Fruit fly (Drosophila melanogaster): ENCODE data around the gene fz2.

Gene fz2

DNA sequence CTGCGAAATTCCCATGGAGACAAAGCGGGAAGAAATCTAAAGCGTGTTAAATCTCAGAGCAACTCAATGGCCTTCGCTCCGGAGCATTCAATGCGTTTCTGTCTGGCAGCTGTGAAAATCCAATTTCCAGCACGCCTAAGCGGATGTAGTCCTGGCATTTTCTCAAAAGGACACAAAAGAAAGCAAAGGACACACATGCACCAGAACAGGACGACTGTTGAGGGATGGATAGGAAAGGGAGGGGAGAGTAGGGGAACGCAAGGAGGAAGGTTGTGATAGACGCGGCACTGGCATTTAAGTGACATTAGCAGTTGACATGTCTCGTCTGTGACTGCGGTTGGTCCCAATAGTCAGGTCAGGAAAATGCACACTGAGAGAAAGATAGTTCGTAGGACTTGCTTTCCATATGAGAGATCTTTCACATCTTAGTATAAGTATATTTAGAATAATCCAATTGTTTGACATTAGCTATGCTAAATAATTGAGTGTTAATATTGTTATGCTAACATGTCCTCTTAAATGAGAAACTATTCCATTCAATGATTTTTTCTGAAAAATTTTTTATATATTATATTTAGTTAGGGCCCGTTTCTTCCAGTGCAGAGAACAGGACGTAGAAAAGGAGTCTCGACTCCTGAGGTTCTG, 55.9 kb downstream of the fz2 start (continued):
- no peak for TF ChIP-seq Hr51 (GFP tag; optimal IDR thresholded peaks at IDR 0.05)
- no peak for TF ChIP-seq CG10147 (GFP tag; optimal IDR thresholded peaks at IDR 0.05)
- TF ChIP-seq E2f2 (GFP tag; IDR thresholded peaks at IDR 0.05): no peak
- TF ChIP-seq CG3995 (GFP tag; optimal IDR thresholded peaks at IDR 0.05): no peak
- TF ChIP-seq NK7.1 (GFP tag; optimal IDR thresholded peaks at IDR 0.05): no peak
- no peak for TF ChIP-seq CG8944 (GFP tag; optimal IDR thresholded peaks at IDR 0.05)
- peak; percentile 4 for TF ChIP-seq CG2678 (tag; optimal IDR thresholded peaks at IDR 0.05)
- no peak for TF ChIP-seq GATAe (GFP tag; conservative IDR thresholded peaks at IDR 0.05)
- no peak for TF ChIP-seq pan (optimal IDR thresholded peaks at IDR 0.05)
- TF ChIP-seq pan (GFP tag; optimal IDR thresholded peaks at IDR 0.05 in 1 of 2, IDR thresholded peaks at IDR 0.05 in 1 of 2): no peak
- TF ChIP-seq btn (GFP tag; optimal IDR thresholded peaks at IDR 0.05): no peak
- TF ChIP-seq Side (GFP tag; optimal IDR thresholded peaks at IDR 0.05): no peak
- TF ChIP-seq Drgx (GFP tag; IDR thresholded peaks at IDR 0.05): no peak
- peak; percentile 77 for TF ChIP-seq dmrt11E (tag; optimal IDR thresholded peaks at IDR 0.05)
- no peak for TF ChIP-seq Xbp1 (GFP tag; optimal IDR thresholded peaks at IDR 0.05)
- no peak for TF ChIP-seq H2.0 (GFP tag; IDR thresholded peaks at IDR 0.05)
- TF ChIP-seq HLHmδ (GFP tag; optimal IDR thresholded peaks at IDR 0.05): no peak
- no peak for TF ChIP-seq emc (GFP tag; optimal IDR thresholded peaks at IDR 0.05)
- TF ChIP-seq gt (GFP tag; IDR thresholded peaks at IDR 0.05): no peak
- TF ChIP-seq Elba2 (GFP tag; optimal IDR thresholded peaks at IDR 0.05): peak; percentile 47
- TF ChIP-seq E2f1 (GFP tag; IDR thresholded peaks at IDR 0.05): no peak
- TF ChIP-seq yki (optimal IDR thresholded peaks at IDR 0.05): no peak
- no peak for TF ChIP-seq Tbp (GFP tag; optimal IDR thresholded peaks at IDR 0.05)
- TF ChIP-seq CG10366 (GFP tag; IDR thresholded peaks at IDR 0.05): no peak
- no peak for TF ChIP-seq CG4328 (GFP tag; optimal IDR thresholded peaks at IDR 0.05)
- no peak for TF ChIP-seq Ets97D (GFP tag; optimal IDR thresholded peaks at IDR 0.05)
- no peak for TF ChIP-seq CG8359 (GFP tag; optimal IDR thresholded peaks at IDR 0.05; ENCODE audit: borderline replicate concordance)
- no peak for TF ChIP-seq exex (tag; optimal IDR thresholded peaks at IDR 0.05)
- TF ChIP-seq pros (GFP tag; optimal IDR thresholded peaks at IDR 0.05): peak; percentile 60
- no peak for TF ChIP-seq Hey (tag; optimal IDR thresholded peaks at IDR 0.05)
- TF ChIP-seq slbo (GFP tag; IDR thresholded peaks at IDR 0.05): no peak
- no peak for TF ChIP-seq sna (GFP tag; IDR thresholded peaks at IDR 0.05; ENCODE audit: partially characterized antibody)
- no peak for TF ChIP-seq Nf-YC (tag; optimal IDR thresholded peaks at IDR 0.05)
- TF ChIP-seq psq (GFP tag; optimal IDR thresholded peaks at IDR 0.05): no peak
- TF ChIP-seq Atf3 (GFP tag; optimal IDR thresholded peaks at IDR 0.05): no peak
- TF ChIP-seq CG14667 (GFP tag; IDR thresholded peaks at IDR 0.05): no peak
- TF ChIP-seq sqz (GFP tag; optimal IDR thresholded peaks at IDR 0.05): peak; percentile 5
- TF ChIP-seq CG13424 (tag; optimal IDR thresholded peaks at IDR 0.05): no peak
- no peak for TF ChIP-seq CG18476 (GFP tag; optimal IDR thresholded peaks at IDR 0.05)
- no peak for TF ChIP-seq CG17912 (GFP tag; optimal IDR thresholded peaks at IDR 0.05)
- no peak for TF ChIP-seq slou (GFP tag; optimal IDR thresholded peaks at IDR 0.05)
- TF ChIP-seq CG12236 (GFP tag; optimal IDR thresholded peaks at IDR 0.05): no peak
- TF ChIP-seq CG7786 (GFP tag; optimal IDR thresholded peaks at IDR 0.05): no peak
- TF ChIP-seq Optix (GFP tag; IDR thresholded peaks at IDR 0.05): no peak
- no peak for TF ChIP-seq ap (GFP tag; IDR thresholded peaks at IDR 0.05)
- TF ChIP-seq sisA (GFP tag; IDR thresholded peaks at IDR 0.05): no peak
- TF ChIP-seq Meics (GFP tag; optimal IDR thresholded peaks at IDR 0.05): no peak
- no peak for TF ChIP-seq CG9932 (GFP tag; IDR thresholded peaks at IDR 0.05)
- TF ChIP-seq Lhr (GFP tag; optimal IDR thresholded peaks at IDR 0.05): no peak
- no peak for TF ChIP-seq sens-2 (GFP tag; IDR thresholded peaks at IDR 0.05)
- no peak for TF ChIP-seq kay (GFP tag; optimal IDR thresholded peaks at IDR 0.05)
- TF ChIP-seq CG5180 (GFP tag; optimal IDR thresholded peaks at IDR 0.05): no peak
